Worm (Caenorhabditis elegans) whole organism, L1 larva: ENCODE results near the gene srn-1.

Experiments used
- C16A3.4 ChIP-seq: fragments of 150-350 bp; optimal IDR thresholded peaks from 2 replicates; lab custom pipeline; 2014; ENCODE audit warnings: missing biosample characterization, missing genetic modification characterization
- F16B12.6 ChIP-seq: fragments of 150-350 bp; optimal IDR thresholded peaks from 2 replicates; lab custom pipeline; 2014; ENCODE audit warnings: missing biosample characterization, missing genetic modification characterization
- aha-1 ChIP-seq: fragments of 150-350 bp; optimal IDR thresholded peaks from 2 replicates; lab custom pipeline; 2014; ENCODE audit warnings: missing biosample characterization, missing genetic modification characterization
- blmp-1 ChIP-seq: fragments of 150-350 bp; optimal IDR thresholded peaks from 2 replicates; lab custom pipeline; 2014; ENCODE audit warnings: missing biosample characterization, missing genetic modification characterization
- ceh-90 ChIP-seq: sonication (generic microtip); optimal IDR thresholded peaks from 2 replicates; lab custom pipeline; 2016; ENCODE audit warnings: missing genetic modification characterization, missing compliant biosample characterization
- dpl-1 ChIP-seq, 3 experiments: fragments of 150-350 bp in 2 of 3; sonication (generic microtip) in 1 of 3; optimal IDR thresholded peaks; 2 replicates each; lab custom pipeline; 2014 to 2017; ENCODE audit warnings: missing biosample characterization in 3 of 3, missing genetic modification characterization in 3 of 3, missing genetic modification reagents in 3 of 3
- efl-3 ChIP-seq: fragments of 200-800 bp; sonication (Bioruptor generic); optimal IDR thresholded peaks from 2 replicates; lab custom pipeline; 2018; ENCODE audit warnings: mild to moderate bottlenecking, missing genetic modification characterization, missing compliant biosample characterization
- elt-2 ChIP-seq: sonication (generic microtip); optimal IDR thresholded peaks from 2 replicates; lab custom pipeline; 2016; ENCODE audit warnings: missing genetic modification characterization, mild to moderate bottlenecking, inconsistent platforms, missing compliant biosample characterization, missing genetic modification reagents
- elt-3 ChIP-seq, 6 experiments: fragments of 150-350 bp in 1 of 6; sonication (generic microtip); optimal IDR thresholded peaks; 2 replicates each; lab custom pipeline; 2017 to 2018; ENCODE audit warnings: missing biosample characterization in 6 of 6, missing genetic modification characterization in 6 of 6, inconsistent platforms in 1 of 6
- ets-5 ChIP-seq: fragments of 200-800 bp; sonication (Bioruptor generic); IDR thresholded peaks from 2 replicates; pipeline ENCODE4 v1.3.6; 2022; ENCODE audit warnings: missing genetic modification characterization, missing compliant biosample characterization
- fkh-10 ChIP-seq: sonication (generic microtip); optimal IDR thresholded peaks from 2 replicates; lab custom pipeline; 2017; ENCODE audit warnings: missing biosample characterization, missing genetic modification reagents, missing genetic modification characterization
- hlh-17 ChIP-seq: fragments of 200-800 bp; sonication (Bioruptor generic); optimal IDR thresholded peaks from 2 replicates; lab custom pipeline; 2018; ENCODE audit warnings: missing genetic modification characterization, mild to moderate bottlenecking, missing compliant biosample characterization, moderate library complexity, borderline replicate concordance
- irx-1 ChIP-seq: sonication (generic microtip); optimal IDR thresholded peaks from 2 replicates; lab custom pipeline; 2016; ENCODE audit warnings: missing genetic modification characterization, missing compliant biosample characterization
- jun-1 ChIP-seq: fragments of 150-350 bp; optimal IDR thresholded peaks from 2 replicates; lab custom pipeline; 2014; ENCODE audit warnings: missing biosample characterization, missing genetic modification reagents, missing genetic modification characterization
- lin-13 ChIP-seq: fragments of 150-350 bp; optimal IDR thresholded peaks from 2 replicates; lab custom pipeline; 2014; ENCODE audit warnings: missing biosample characterization, missing genetic modification reagents, missing genetic modification characterization
- lin-14 ChIP-seq: fragments of 200-800 bp; sonication (Bioruptor generic); optimal IDR thresholded peaks from 2 replicates; lab custom pipeline; 2018; ENCODE audit warnings: mild to moderate bottlenecking, missing genetic modification characterization, moderate library complexity, missing compliant biosample characterization
- lin-15B ChIP-seq: fragments of 150-350 bp; sonication (generic microtip); optimal IDR thresholded peaks from 3 replicates; lab custom pipeline; 2014; ENCODE audit warnings: missing biosample characterization, missing genetic modification characterization
- lin-39 ChIP-seq: fragments of 150-350 bp; optimal IDR thresholded peaks from 2 replicates; lab custom pipeline; 2014; ENCODE audit warnings: missing biosample characterization, missing genetic modification reagents, missing genetic modification characterization
- lir-3 ChIP-seq: sonication (generic microtip); optimal IDR thresholded peaks from 2 replicates; lab custom pipeline; 2016; ENCODE audit warnings: mild to moderate bottlenecking, missing genetic modification characterization, moderate library complexity, missing compliant biosample characterization; ENCODE audit not compliant: poor library complexity
- lsy-2 ChIP-seq, 2 experiments: fragments of 150-350 bp; optimal IDR thresholded peaks; 2 replicates each; lab custom pipeline; 2014; ENCODE audit warnings: missing biosample characterization in 2 of 2, missing genetic modification characterization in 2 of 2
- mdl-1 ChIP-seq, 2 experiments: fragments of 150-350 bp; optimal IDR thresholded peaks; 2 replicates each; lab custom pipeline; 2014 to 2017; ENCODE audit warnings: missing biosample characterization in 2 of 2, missing genetic modification characterization in 2 of 2, inconsistent platforms in 1 of 2
- nhr-11 ChIP-seq: fragments of 150-350 bp; optimal IDR thresholded peaks from 2 replicates; lab custom pipeline; 2014; ENCODE audit warnings: missing biosample characterization, missing genetic modification characterization
- nhr-19 ChIP-seq: fragments of 200-800 bp; sonication (Bioruptor generic); conservative IDR thresholded peaks from 2 replicates; pipeline ENCODE4 v1.3.6; 2022; ENCODE audit warnings: missing genetic modification characterization, missing compliant biosample characterization
- nhr-20 ChIP-seq: sonication (generic microtip); optimal IDR thresholded peaks from 2 replicates; lab custom pipeline; 2016; ENCODE audit warnings: mild to moderate bottlenecking, missing genetic modification characterization, missing compliant biosample characterization
- nhr-28 ChIP-seq: fragments of 150-350 bp; optimal IDR thresholded peaks from 2 replicates; lab custom pipeline; 2014; ENCODE audit warnings: missing biosample characterization, missing genetic modification characterization
- nhr-47 ChIP-seq: sonication (generic microtip); optimal IDR thresholded peaks from 2 replicates; lab custom pipeline; 2016; ENCODE audit warnings: mild to moderate bottlenecking, missing genetic modification characterization, moderate library complexity, missing compliant biosample characterization
- nhr-71 ChIP-seq: sonication (generic microtip); optimal IDR thresholded peaks from 2 replicates; lab custom pipeline; 2016; ENCODE audit warnings: mild to moderate bottlenecking, missing genetic modification characterization, moderate library complexity, missing compliant biosample characterization
- nhr-85 ChIP-seq: sonication (generic microtip); peaks from one replicate; lab custom pipeline; 2016; ENCODE audit warnings: missing genetic modification characterization, inconsistent platforms, missing compliant biosample characterization
- pqm-1 ChIP-seq: sonication (generic microtip); optimal IDR thresholded peaks from 3 replicates; lab custom pipeline; 2017; ENCODE audit warnings: missing biosample characterization, missing genetic modification characterization
- rnt-1 ChIP-seq: sonication (generic microtip); optimal IDR thresholded peaks from 2 replicates; lab custom pipeline; 2016; ENCODE audit warnings: mild to moderate bottlenecking, missing genetic modification characterization, moderate library complexity, missing compliant biosample characterization
- skn-1 ChIP-seq: fragments of 150-350 bp; optimal IDR thresholded peaks from 2 replicates; lab custom pipeline; 2014; ENCODE audit warnings: missing biosample characterization, missing genetic modification characterization
- snpc-4 ChIP-seq: fragments of 150-350 bp; optimal IDR thresholded peaks from 2 replicates; lab custom pipeline; 2014; ENCODE audit warnings: missing biosample characterization, missing genetic modification characterization
- snu-23 ChIP-seq: sonication (generic microtip); optimal IDR thresholded peaks from 2 replicates; lab custom pipeline; 2016; ENCODE audit warnings: missing genetic modification characterization, missing compliant biosample characterization
- sox-4 ChIP-seq: sonication (generic microtip); optimal IDR thresholded peaks from 2 replicates; lab custom pipeline; 2016; ENCODE audit warnings: missing genetic modification characterization, missing compliant biosample characterization
- sup-37 ChIP-seq: fragments of 200-800 bp; sonication (Bioruptor generic); optimal IDR thresholded peaks from 2 replicates; lab custom pipeline; 2018; ENCODE audit warnings: mild to moderate bottlenecking, missing genetic modification characterization, missing compliant biosample characterization
- tbx-2 ChIP-seq: sonication (generic microtip); optimal IDR thresholded peaks from 2 replicates; lab custom pipeline; 2016; ENCODE audit warnings: missing genetic modification characterization, missing compliant biosample characterization
- tlp-1 ChIP-seq: fragments of 150-350 bp; optimal IDR thresholded peaks from 2 replicates; lab custom pipeline; 2014; ENCODE audit warnings: missing biosample characterization, missing genetic modification characterization
- unc-62 ChIP-seq: fragments of 150-350 bp; optimal IDR thresholded peaks from 2 replicates; lab custom pipeline; 2014; ENCODE audit warnings: missing biosample characterization, missing genetic modification reagents, missing genetic modification characterization
- vab-15 ChIP-seq: sonication (generic microtip); optimal IDR thresholded peaks from 2 replicates; lab custom pipeline; 2017; ENCODE audit warnings: missing genotype, mild to moderate bottlenecking, missing genetic modification characterization, missing compliant biosample characterization
- ztf-4 ChIP-seq: fragments of 150-350 bp; optimal IDR thresholded peaks from 2 replicates; lab custom pipeline; 2014; ENCODE audit warnings: missing biosample characterization, missing genetic modification characterization

Gene srn-1

DNA sequence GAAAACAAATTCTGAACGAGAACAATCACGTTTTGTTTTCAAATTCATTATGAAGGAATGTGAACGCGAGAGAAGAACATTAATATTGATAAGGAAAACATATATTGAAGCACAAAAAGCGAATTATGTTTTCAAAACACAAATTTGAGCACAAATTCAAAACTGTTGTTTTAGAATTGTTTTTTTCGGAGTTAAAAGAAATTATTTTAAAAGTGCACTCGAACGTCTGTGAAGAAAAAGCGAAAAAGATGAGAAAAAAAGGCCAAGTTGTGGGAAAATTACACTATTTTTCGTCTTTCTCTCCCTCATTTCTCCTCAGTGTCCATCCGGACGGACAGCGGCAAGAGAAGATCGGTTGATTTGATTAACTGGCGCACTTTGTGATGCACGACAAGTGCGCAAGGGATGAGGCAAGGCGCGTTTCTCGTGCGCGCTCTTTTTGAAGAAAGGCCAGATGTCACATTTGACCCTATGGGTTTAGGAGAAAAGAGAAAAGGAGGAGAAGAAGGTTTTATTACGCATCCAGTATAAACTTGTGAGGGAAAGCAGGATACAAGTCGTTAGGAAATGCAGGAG, 18.9 kb downstream of the srn-1 start, which contains the start of gene mrck-1 (continued):
- TF ChIP-seq fkh-10 (GFP tag; lab: Kevin White, UChicago) (peak; percentile 65), dpl-1 (GFP tag; optimal IDR thresholded peaks at IDR 0.05; lab: Kevin White, UChicago) (peak; percentile 83 to 86 (median 86)), lin-13 (peak; percentile 94), skn-1 (tag; lab: Kevin White, UChicago) (peak; percentile 87)

- no peak for TF ChIP-seq ets-5 (GFP tag; lab: Robert Waterston, UW)
- TF ChIP-seq elt-3 (tag; optimal IDR thresholded peaks at IDR 0.05; lab: Kevin White, UChicago), result peak in 1 of 6 experiments; percentile 38
- TF ChIP-seq nhr-71 (tag; lab: Kevin White, UChicago), result no peak
- no peak for TF ChIP-seq pqm-1
- TF ChIP-seq blmp-1, result peak; percentile 99
- TF ChIP-seq F16B12.6 (tag; lab: Kevin White, UChicago), result no peak
- TF ChIP-seq C16A3.4, result no peak
- TF ChIP-seq, all 84 proteins: peak for 2
Observed at ce11 chrV:6259139-6259538, 27.1 kb downstream of the srn-1 start, which contains the start of gene K08B12.1. Gene K08B12.1 (plus strand): TSS chrV:6259367.

ce11 chrV:6253936-6254335, 32.3 kb downstream of the srn-1 start:
- TF ChIP-seq nhr-85 (tag; lab: Kevin White, UChicago) (peak; percentile 92), nhr-20 (tag; lab: Kevin White, UChicago) (peak; percentile 26), irx-1 (tag; lab: Kevin White, UChicago) (no peak), snu-23 (GFP tag; lab: Kevin White, UChicago) (peak; percentile 9), efl-3 (GFP tag; lab: Kevin White, UChicago) (peak; percentile 4), lin-14 (GFP tag; lab: Kevin White, UChicago) (peak; percentile 65)
- TF ChIP-seq, all 84 proteins: peak for 5

DNA sequence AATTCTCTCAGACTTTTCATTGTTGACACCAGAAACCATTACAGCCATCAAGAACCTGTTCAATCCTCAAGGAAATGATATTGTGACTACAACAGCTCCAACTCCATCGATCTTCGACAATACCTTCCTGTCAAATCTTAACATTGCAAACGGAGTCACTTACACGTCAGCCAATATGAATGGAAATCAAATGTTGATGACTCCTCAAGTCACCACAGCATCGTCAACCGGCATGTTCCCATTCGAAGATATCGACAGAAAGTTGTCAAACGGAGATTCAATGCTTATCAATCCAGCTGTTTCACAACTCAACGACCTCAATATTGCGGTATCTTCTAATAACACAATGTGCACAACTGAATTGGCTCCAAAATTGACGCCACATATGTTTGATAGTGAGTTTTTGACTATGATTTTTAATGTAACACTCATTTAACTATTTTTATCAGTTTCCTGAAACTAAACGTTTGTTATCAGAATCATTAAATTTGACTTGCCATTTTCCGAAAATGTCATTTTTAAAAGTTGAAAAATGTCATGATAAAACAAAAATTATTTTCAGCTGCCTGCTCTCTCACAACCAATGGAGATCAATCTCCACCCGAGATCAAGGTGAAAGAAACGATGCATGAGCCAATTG, 35.2 kb downstream of the srn-1 start:
- no peak for TF ChIP-seq ceh-90 (tag; lab: Kevin White, UChicago)
- TF ChIP-seq elt-2 (tag; lab: Kevin White, UChicago), result peak; percentile 66
- TF ChIP-seq sup-37 (GFP tag; lab: Kevin White, UChicago), result no peak
- TF ChIP-seq tbx-2 (tag; lab: Kevin White, UChicago), result no peak

DNA sequence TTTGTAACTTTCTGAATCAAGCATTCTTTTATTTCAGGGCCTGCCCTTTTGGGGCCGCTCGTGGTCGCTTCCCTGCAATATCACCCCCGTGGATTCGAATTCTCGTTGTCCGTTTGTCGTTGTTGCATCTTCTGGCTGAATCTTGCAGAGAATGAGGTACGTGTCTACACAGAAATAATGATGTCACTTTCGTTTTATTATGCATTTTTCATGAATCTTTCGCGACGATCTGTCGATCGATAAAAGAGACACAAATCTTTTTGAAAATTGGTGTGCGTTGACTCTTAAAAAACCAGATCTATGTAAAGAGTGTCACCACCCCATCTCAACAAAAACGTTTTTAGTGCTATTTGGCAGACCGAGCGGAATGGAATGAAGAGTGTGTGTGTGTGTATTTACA, 37.1 kb downstream of the srn-1 start:
- TF ChIP-seq blmp-1 (peak; percentile 25), nhr-85 (tag; lab: Kevin White, UChicago) (peak; percentile 71), rnt-1 (tag; lab: Kevin White, UChicago) (no peak), sup-37 (GFP tag; lab: Kevin White, UChicago) (no peak), lin-14 (GFP tag; lab: Kevin White, UChicago) (peak; percentile 17)
- TF ChIP-seq, all 84 proteins: peak for 3

DNA sequence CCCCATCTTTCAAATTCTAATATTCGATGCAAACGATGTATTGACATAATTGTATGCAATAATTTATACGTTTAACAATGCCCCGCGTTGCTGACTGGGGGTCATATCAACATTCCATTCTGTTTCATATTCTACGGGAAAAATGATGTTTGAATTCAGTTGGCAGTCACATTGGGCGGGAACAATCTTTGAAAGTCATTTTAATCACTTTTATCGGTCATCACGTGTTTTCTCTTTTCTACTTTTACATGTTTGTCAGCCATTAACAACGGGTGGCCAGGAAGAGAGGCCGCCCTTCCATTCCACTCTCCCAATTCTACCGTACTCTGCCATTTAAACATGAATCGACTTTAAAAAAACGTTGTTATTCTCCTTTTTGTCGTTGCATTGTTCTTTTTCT, 37.5 kb downstream of the srn-1 start:
- TF ChIP-seq nhr-11 (tag; lab: Kevin White, UChicago) (no peak), sox-4 (tag; lab: Kevin White, UChicago) (no peak), ets-5 (GFP tag; lab: Robert Waterston, UW) (no peak), vab-15 (tag; lab: Kevin White, UChicago) (no peak), nhr-19 (GFP tag; lab: Robert Waterston, UW) (peak; percentile 37), dpl-1 (GFP tag; optimal IDR thresholded peaks at IDR 0.05; lab: Kevin White, UChicago) (peak in 1 of 3 experiments; percentile 4), tlp-1 (tag; lab: Kevin White, UChicago) (no peak), hlh-17 (GFP tag; lab: Kevin White, UChicago) (no peak), ztf-4 (no peak), pqm-1 (no peak), nhr-20 (tag; lab: Kevin White, UChicago) (peak; percentile 56), lin-39 (no peak), snu-23 (GFP tag; lab: Kevin White, UChicago) (peak; percentile 39), mdl-1 (tag; optimal IDR thresholded peaks at IDR 0.05; lab: Kevin White, UChicago) (peak in 1 of 2 experiments; percentile 2), nhr-28 (tag; lab: Kevin White, UChicago) (no peak), unc-62 (GFP tag; lab: Kevin White, UChicago) (no peak), nhr-47 (tag; lab: Kevin White, UChicago) (no peak), jun-1 (no peak), snpc-4 (tag; lab: Kevin White, UChicago) (no peak), aha-1 (tag; lab: Kevin White, UChicago) (no peak), lin-15B (no peak), elt-3 (tag; optimal IDR thresholded peaks at IDR 0.05; lab: Kevin White, UChicago) (peak in 2 of 6 experiments; percentile 13 to 41), lsy-2 (tag; optimal IDR thresholded peaks at IDR 0.05; lab: Kevin White, UChicago) (peak; percentile 16 to 60), blmp-1 (peak; percentile 56), lir-3 (tag; lab: Kevin White, UChicago) (no peak)
